Worm (Caenorhabditis elegans) whole organism, young adult: ENCODE results near the gene clec-185.

Source experiments
- B0261.1 ChIP-seq: sonication (generic microtip); optimal IDR thresholded peaks from 2 replicates; lab custom pipeline; 2016; ENCODE audit warnings: mild to moderate bottlenecking, missing genetic modification characterization, moderate library complexity, missing compliant biosample characterization
- B0336.3 ChIP-seq: fragments of 200-800 bp; sonication (Bioruptor generic); IDR thresholded peaks from 2 replicates; pipeline ENCODE4 v1.3.6; 2022; ENCODE audit warnings: missing genetic modification characterization, missing compliant biosample characterization
- C06A6.2 ChIP-seq: fragments of 200-800 bp; sonication (Bioruptor generic); conservative IDR thresholded peaks from 2 replicates; pipeline ENCODE4 v1.3.6; 2022; ENCODE audit warnings: missing genetic modification characterization, missing compliant biosample characterization
- F23B12.7 ChIP-seq: sonication (generic microtip); optimal IDR thresholded peaks from 2 replicates; lab custom pipeline; 2017; ENCODE audit warnings: missing genetic modification characterization, mild to moderate bottlenecking, missing compliant biosample characterization, antibody characterized with exemption, moderate library complexity; ENCODE audit not compliant: insufficient read depth
- F37B4.10 ChIP-seq: fragments of 200-800 bp; sonication (Bioruptor generic); IDR thresholded peaks from 2 replicates; pipeline ENCODE4 v1.3.6; 2022; ENCODE audit warnings: missing genetic modification characterization, missing compliant biosample characterization
- F49E8.2 ChIP-seq: sonication (generic microtip); optimal IDR thresholded peaks from 3 replicates; lab custom pipeline; 2017; ENCODE audit warnings: missing genetic modification characterization, mild to moderate bottlenecking, missing compliant biosample characterization, antibody characterized with exemption, moderate library complexity; ENCODE audit not compliant: insufficient read depth
- F57A8.1 ChIP-seq: fragments of 200-800 bp; sonication (Bioruptor generic); optimal IDR thresholded peaks from 2 replicates; lab custom pipeline; 2018; ENCODE audit warnings: mild to moderate bottlenecking, missing genetic modification characterization, moderate library complexity, missing compliant biosample characterization
- K11D2.4 ChIP-seq: fragments of 200-800 bp; sonication (Bioruptor generic); IDR thresholded peaks from 2 replicates; pipeline ENCODE4 v1.3.6; 2022; ENCODE audit warnings: missing genetic modification reagents, missing genetic modification characterization, missing compliant biosample characterization
- Y56A3A.18 ChIP-seq: fragments of 200-800 bp; sonication (Bioruptor generic); IDR thresholded peaks from 2 replicates; pipeline ENCODE4 v1.3.6; 2022; ENCODE audit warnings: missing genetic modification reagents, missing genetic modification characterization, missing compliant biosample characterization
- ama-1 ChIP-seq, 3 experiments: fragments of 150-350 bp in 1 of 3; sonication (generic microtip) in 2 of 3; optimal IDR thresholded peaks; 2 replicates each; lab custom pipeline; 2014 to 2018; ENCODE audit warnings: missing biosample characterization in 2 of 3, missing genetic modification characterization in 2 of 3, missing genetic modification reagents in 2 of 3
- aptf-3 ChIP-seq: fragments of 200-800 bp; sonication (Bioruptor generic); IDR thresholded peaks from 2 replicates; pipeline ENCODE4 v1.3.6; 2022; ENCODE audit warnings: missing genetic modification characterization, missing compliant biosample characterization
- cebp-1 ChIP-seq, 2 experiments: fragments of 200-800 bp in 1 of 2; sonication (Bioruptor generic) in 1 of 2; sonication (generic microtip) in 1 of 2; IDR thresholded peaks in 1 of 2; optimal IDR thresholded peaks in 1 of 2; 2 replicates each; pipeline versions ENCODE4 v1.3.6 to Lab custom; 2017 to 2022; ENCODE audit warnings: missing compliant biosample characterization in 2 of 2, missing genetic modification characterization in 2 of 2, mild to moderate bottlenecking in 1 of 2, missing genetic modification reagents in 1 of 2, moderate library complexity in 1 of 2
- cebp-2 ChIP-seq: fragments of 200-800 bp; sonication (Bioruptor generic); IDR thresholded peaks from 2 replicates; pipeline ENCODE4 v1.3.6; 2022; ENCODE audit warnings: missing genetic modification characterization, missing compliant biosample characterization
- ceh-100 ChIP-seq: fragments of 200-800 bp; sonication (Bioruptor generic); IDR thresholded peaks from 2 replicates; pipeline ENCODE4 v1.3.6; 2022; ENCODE audit warnings: missing genetic modification reagents, missing genetic modification characterization, missing compliant biosample characterization
- ceh-79 ChIP-seq: sonication (generic microtip); optimal IDR thresholded peaks from 2 replicates; lab custom pipeline; 2017; ENCODE audit warnings: mild to moderate bottlenecking, missing genetic modification characterization, missing compliant biosample characterization
- ceh-91 ChIP-seq: fragments of 200-800 bp; sonication (Bioruptor generic); IDR thresholded peaks from 2 replicates; pipeline ENCODE4 v1.3.6; 2022; ENCODE audit warnings: missing genetic modification reagents, missing genetic modification characterization, missing compliant biosample characterization
- die-1 ChIP-seq: sonication (generic microtip); optimal IDR thresholded peaks from 2 replicates; lab custom pipeline; 2016; ENCODE audit warnings: missing genotype, mild to moderate bottlenecking, missing genetic modification characterization, missing compliant biosample characterization
- efl-1 ChIP-seq: fragments of 150-350 bp; optimal IDR thresholded peaks from 2 replicates; lab custom pipeline; 2014; ENCODE audit warnings: missing biosample characterization, missing genetic modification reagents, missing genetic modification characterization
- egl-18 ChIP-seq: fragments of 200-800 bp; sonication (Bioruptor generic); IDR thresholded peaks from 2 replicates; pipeline ENCODE4 v1.3.6; 2022; ENCODE audit warnings: missing genetic modification reagents, missing genetic modification characterization, missing compliant biosample characterization
- fkh-3 ChIP-seq: sonication (generic microtip); optimal IDR thresholded peaks from 2 replicates; lab custom pipeline; 2016; ENCODE audit warnings: mild to moderate bottlenecking, missing genetic modification characterization, missing compliant biosample characterization
- hlh-26 ChIP-seq: fragments of 200-800 bp; sonication (Bioruptor generic); conservative IDR thresholded peaks from 2 replicates; pipeline ENCODE4 v1.3.6; 2022; ENCODE audit warnings: missing genetic modification reagents, missing genetic modification characterization, missing compliant biosample characterization
- hmg-20 ChIP-seq: fragments of 200-800 bp; sonication (Bioruptor generic); IDR thresholded peaks from 2 replicates; pipeline ENCODE4 v1.3.6; 2022; ENCODE audit warnings: missing genetic modification reagents, missing genetic modification characterization, missing compliant biosample characterization
- lin-26 ChIP-seq: fragments of 200-800 bp; sonication (Bioruptor generic); IDR thresholded peaks from 2 replicates; pipeline ENCODE4 v1.3.6; 2022; ENCODE audit warnings: missing genetic modification reagents, missing genetic modification characterization, missing compliant biosample characterization
- lin-35 ChIP-seq, 3 experiments: fragments of 150-350 bp in 2 of 3; sonication (generic microtip) in 1 of 3; optimal IDR thresholded peaks; 2 replicates each; lab custom pipeline; 2014 to 2018; ENCODE audit warnings: missing biosample characterization in 3 of 3, missing genetic modification characterization in 3 of 3, missing genetic modification reagents in 3 of 3
- lsl-1 ChIP-seq: fragments of 200-800 bp; sonication (Bioruptor generic); optimal IDR thresholded peaks from 2 replicates; lab custom pipeline; 2018; ENCODE audit warnings: mild to moderate bottlenecking, missing genetic modification characterization, moderate library complexity, missing compliant biosample characterization
- madf-3 ChIP-seq: fragments of 200-800 bp; sonication (Bioruptor generic); IDR thresholded peaks from 2 replicates; pipeline ENCODE4 v1.3.6; 2022; ENCODE audit warnings: missing genetic modification reagents, missing genetic modification characterization, missing compliant biosample characterization
- madf-8 ChIP-seq: fragments of 200-800 bp; sonication (Bioruptor generic); conservative IDR thresholded peaks from 2 replicates; pipeline ENCODE4 v1.3.6; 2022; ENCODE audit warnings: missing genetic modification reagents, missing genetic modification characterization, missing compliant biosample characterization
- mes-4 ChIP-seq: sonication (generic microtip); optimal IDR thresholded peaks from 2 replicates; lab custom pipeline; 2016; ENCODE audit warnings: missing genotype, missing genetic modification characterization, missing compliant biosample characterization
- mxl-1 ChIP-seq: sonication (generic microtip); optimal IDR thresholded peaks from 2 replicates; lab custom pipeline; 2016; ENCODE audit warnings: missing genetic modification characterization, missing compliant biosample characterization
- nfyb-1 ChIP-seq: fragments of 200-800 bp; sonication (Bioruptor generic); IDR thresholded peaks from 2 replicates; pipeline ENCODE4 v1.3.6; 2022; ENCODE audit warnings: missing genetic modification reagents, missing genetic modification characterization, missing compliant biosample characterization
- nhr-120 ChIP-seq: fragments of 200-800 bp; sonication (Bioruptor generic); IDR thresholded peaks from 2 replicates; pipeline ENCODE4 v1.3.6; 2022; ENCODE audit warnings: missing genetic modification characterization, missing compliant biosample characterization
- nhr-179 ChIP-seq: sonication (generic microtip); optimal IDR thresholded peaks from 2 replicates; lab custom pipeline; 2016; ENCODE audit warnings: mild to moderate bottlenecking, missing genetic modification characterization, missing compliant biosample characterization
- pbrm-1 ChIP-seq: fragments of 200-800 bp; sonication (Bioruptor generic); IDR thresholded peaks from 2 replicates; pipeline ENCODE4 v1.3.6; 2022; ENCODE audit warnings: missing genetic modification reagents, missing genetic modification characterization, missing compliant biosample characterization
- rec-8 ChIP-seq, 2 experiments: sonication (generic microtip); optimal IDR thresholded peaks; 2 replicates each; lab custom pipeline; 2016; ENCODE audit warnings: mild to moderate bottlenecking in 2 of 2, missing genetic modification characterization in 2 of 2, missing genetic modification reagents in 2 of 2, missing genotype in 2 of 2, missing biosample characterization in 1 of 2, missing compliant biosample characterization in 1 of 2, moderate library complexity in 1 of 2
- repo-1 ChIP-seq: sonication (generic microtip); optimal IDR thresholded peaks from 2 replicates; lab custom pipeline; 2017; ENCODE audit warnings: mild to moderate bottlenecking, missing genetic modification characterization, missing compliant biosample characterization
- rpc-1 ChIP-seq, 2 experiments: fragments of 150-350 bp in 1 of 2; sonication (generic microtip) in 1 of 2; optimal IDR thresholded peaks; 2 replicates each; lab custom pipeline; 2014 to 2018; ENCODE audit warnings: missing biosample characterization in 1 of 2, missing genetic modification characterization in 1 of 2, missing genetic modification reagents in 1 of 2, missing genotype in 1 of 2
- sea-2 ChIP-seq: fragments of 200-800 bp; sonication (Bioruptor generic); IDR thresholded peaks from 2 replicates; pipeline ENCODE4 v1.3.6; 2022; ENCODE audit warnings: missing genetic modification characterization, missing compliant biosample characterization
- snpc-3.4 ChIP-seq: sonication (generic microtip); optimal IDR thresholded peaks from 2 replicates; lab custom pipeline; 2017; ENCODE audit warnings: missing genetic modification characterization, mild to moderate bottlenecking, missing compliant biosample characterization, antibody characterized with exemption, moderate library complexity, missing genotype, missing genetic modification reagents
- snpc-4 ChIP-seq, 5 experiments: fragments of 150-350 bp in 1 of 5; sonication (generic microtip) in 4 of 5; optimal IDR thresholded peaks; 2 replicates each; lab custom pipeline; 2014 to 2018; ENCODE audit warnings: missing genetic modification characterization in 5 of 5, missing biosample characterization in 3 of 5, antibody characterized with exemption in 2 of 5, mild to moderate bottlenecking in 2 of 5, missing compliant biosample characterization in 2 of 5, missing genotype in 2 of 5, moderate library complexity in 2 of 5, missing genetic modification reagents in 1 of 5
- somi-1 ChIP-seq: fragments of 200-800 bp; sonication (Bioruptor generic); optimal IDR thresholded peaks from 2 replicates; lab custom pipeline; 2018; ENCODE audit warnings: mild to moderate bottlenecking, missing genetic modification characterization, missing compliant biosample characterization
- unc-130 ChIP-seq: sonication (generic microtip); optimal IDR thresholded peaks from 2 replicates; lab custom pipeline; 2016; ENCODE audit warnings: missing genetic modification reagents, missing genetic modification characterization, missing compliant biosample characterization
- ztf-22 ChIP-seq: fragments of 200-800 bp; sonication (Bioruptor generic); optimal IDR thresholded peaks from 2 replicates; lab custom pipeline; 2018; ENCODE audit warnings: mild to moderate bottlenecking, missing genetic modification characterization, moderate library complexity, missing compliant biosample characterization
- ztf-25 ChIP-seq: fragments of 200-800 bp; sonication (Bioruptor generic); IDR thresholded peaks from 2 replicates; pipeline ENCODE4 v1.3.6; 2022; ENCODE audit warnings: missing genetic modification reagents, missing genetic modification characterization, missing compliant biosample characterization
- ztf-3 ChIP-seq: fragments of 200-800 bp; sonication (Bioruptor generic); optimal IDR thresholded peaks from 2 replicates; lab custom pipeline; 2018; ENCODE audit warnings: mild to moderate bottlenecking, missing genetic modification characterization, missing compliant biosample characterization

The clec-185 gene

ce11 chrIV:12417536-12418195, 20.8 kb upstream of the clec-185 start, which contains the start of gene F08G5.3 (continued):
- TF ChIP-seq lsl-1 (GFP tag; lab: Kevin White, UChicago) (peak; percentile 43), nhr-120 (GFP tag; lab: Robert Waterston, UW) (no peak), die-1 (tag; lab: Kevin White, UChicago) (peak; percentile 89), C06A6.2 (GFP tag; lab: Robert Waterston, UW) (0 out of 2 replicates have a peak, but pooled peaks have one; percentile 21), rec-8 (tag; optimal IDR thresholded peaks at IDR 0.05; lab: Kevin White, UChicago) (peak; percentile 49 to 90), nhr-179 (tag; lab: Kevin White, UChicago) (no peak), hlh-26 (GFP tag; lab: Robert Waterston, UW) (no peak), K11D2.4 (GFP tag; lab: Robert Waterston, UW) (no peak), cebp-1 (GFP tag; IDR thresholded peaks at IDR 0.05; lab: Robert Waterston, UW) (peak; percentile 70), cebp-1 (tag; optimal IDR thresholded peaks at IDR 0.05; lab: Kevin White, UChicago) (peak; percentile 85), nfyb-1 (GFP tag; lab: Robert Waterston, UW) (peak; percentile 84), efl-1 (GFP tag; lab: Kevin White, UChicago) (no peak), Y56A3A.18 (GFP tag; lab: Robert Waterston, UW) (0 out of 2 replicates have a peak, but pooled peaks have one; percentile 62), F23B12.7 (tag; lab: Kevin White, UChicago) (peak; percentile 73), mes-4 (peak; percentile 82), lin-35 (GFP tag; optimal IDR thresholded peaks at IDR 0.05; lab: Kevin White, UChicago) (peak in 1 of 3 experiments; percentile 77), fkh-3 (tag; lab: Kevin White, UChicago) (peak; percentile 47), egl-18 (GFP tag; lab: Robert Waterston, UW) (0 out of 2 replicates have a peak, but pooled peaks have one; percentile 9), rpc-1 (optimal IDR thresholded peaks at IDR 0.05; lab: Kevin White, UChicago) (peak; percentile 95), rpc-1 (tag; optimal IDR thresholded peaks at IDR 0.05; lab: Kevin White, UChicago) (peak; percentile 95), B0336.3 (GFP tag; lab: Robert Waterston, UW) (no peak), F49E8.2 (tag; lab: Kevin White, UChicago) (peak; percentile 36), somi-1 (GFP tag; lab: Kevin White, UChicago) (peak; percentile 59), ama-1 (optimal IDR thresholded peaks at IDR 0.05; lab: Kevin White, UChicago) (no peak), ama-1 (GFP tag; optimal IDR thresholded peaks at IDR 0.05; lab: Kevin White, UChicago) (peak; percentile 70 to 73), hmg-20 (GFP tag; lab: Robert Waterston, UW) (no peak), snpc-4 (GFP tag; optimal IDR thresholded peaks at IDR 0.05; lab: Kevin White, UChicago) (peak; percentile 82), snpc-4 (tag; optimal IDR thresholded peaks at IDR 0.05; lab: Kevin White, UChicago) (peak; percentile 14 to 81 (median 64)), ceh-79 (peak; percentile 27), ztf-3 (GFP tag; lab: Kevin White, UChicago) (no peak), ceh-100 (0 out of 2 replicates have a peak, but pooled peaks have one; percentile 28), B0261.1 (peak; percentile 81), madf-3 (GFP tag; lab: Robert Waterston, UW) (0 out of 2 replicates have a peak, but pooled peaks have one; percentile 47), snpc-3.4 (tag; lab: Kevin White, UChicago) (peak; percentile 71), madf-8 (GFP tag; lab: Robert Waterston, UW) (no peak; the same call in 1 of the 2 replicates), cebp-2 (peak; percentile 90; the same call in 1 of the 2 replicates), unc-130 (GFP tag; lab: Kevin White, UChicago) (peak; percentile 34), F57A8.1 (GFP tag; lab: Kevin White, UChicago) (no peak), ceh-91 (GFP tag; lab: Robert Waterston, UW) (no peak), aptf-3 (GFP tag; lab: Robert Waterston, UW) (no peak), sea-2 (no peak), lin-26 (peak; percentile 91), repo-1 (tag; lab: Kevin White, UChicago) (peak; percentile 24), ztf-22 (GFP tag; lab: Kevin White, UChicago) (no peak), F37B4.10 (GFP tag; lab: Robert Waterston, UW) (0 out of 2 replicates have a peak, but pooled peaks have one; percentile 59), pbrm-1 (GFP tag; lab: Robert Waterston, UW) (peak; percentile 77), ztf-25 (GFP tag; lab: Robert Waterston, UW) (peak; percentile 94), mxl-1 (tag; lab: Kevin White, UChicago) (peak; percentile 45)
- TF ChIP-seq, all 124 proteins: peak for 76
